Fruit fly (Drosophila melanogaster) S2 (cell line): ENCODE data around the gene CG6696.

Source experiments
- CG8478 ChIP-seq: fragments of >200 bp; optimal IDR thresholded peaks from 2 replicates; lab custom pipeline; 2018
- CTCF ChIP-seq, 2 experiments: fragments of >200 bp; optimal IDR thresholded peaks; 2 replicates each; lab custom pipeline; 2018

CG6696 gene

DNA sequence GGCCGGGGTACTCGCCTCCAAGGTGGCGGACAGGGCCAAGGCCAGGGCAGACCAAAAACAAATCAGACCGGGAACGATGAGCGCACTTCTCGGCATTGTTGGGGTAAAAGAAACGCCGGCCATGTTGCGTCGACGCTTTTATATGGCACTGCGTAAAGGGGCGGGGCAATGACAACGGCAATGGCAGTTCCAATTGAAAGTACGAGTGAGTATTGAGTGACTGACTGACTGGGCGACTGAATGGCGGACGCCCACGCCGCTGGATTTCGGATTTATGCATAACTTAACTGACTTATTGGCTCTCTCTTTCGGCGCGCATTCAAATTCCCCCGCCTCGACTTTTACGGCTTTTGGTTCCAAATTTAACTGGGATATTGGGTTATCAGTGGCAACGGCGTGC, at the start of gene CG6696:
TSS of gene CG6696 (minus strand) at position 101 of the 400 bp plus-strand sequence.
- TF ChIP-seq CTCF (optimal IDR thresholded peaks at IDR 0.05; lab: Kevin White, UChicago) = no peak

DNA sequence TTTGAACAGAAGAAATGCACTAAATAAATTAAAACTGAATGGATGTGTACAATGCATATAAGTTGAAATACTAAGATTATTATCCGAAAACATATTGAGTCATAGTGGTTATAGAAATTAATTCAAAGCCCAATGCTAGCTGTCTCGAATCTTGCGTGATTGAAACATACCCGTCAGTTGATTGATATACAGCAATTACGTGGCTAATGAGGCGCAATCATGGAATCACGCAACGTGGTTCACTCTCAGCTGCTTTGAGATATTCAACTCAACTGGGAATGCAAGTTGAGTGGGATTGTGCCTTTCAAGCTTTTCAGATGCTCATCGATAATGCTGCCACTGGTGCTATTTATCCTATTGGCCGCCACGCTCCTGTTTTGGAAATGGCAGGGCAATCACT, 47.6 kb upstream of the CG6696 start, which contains the start of gene Cyp308a1:
TSS of gene Cyp308a1 (plus strand) at position 301 of the 400 bp plus-strand sequence.
- TF ChIP-seq CTCF (optimal IDR thresholded peaks at IDR 0.05; lab: Kevin White, UChicago) = no peak
- TF ChIP-seq CG8478 (lab: Kevin White, UChicago) = no peak

DNA sequence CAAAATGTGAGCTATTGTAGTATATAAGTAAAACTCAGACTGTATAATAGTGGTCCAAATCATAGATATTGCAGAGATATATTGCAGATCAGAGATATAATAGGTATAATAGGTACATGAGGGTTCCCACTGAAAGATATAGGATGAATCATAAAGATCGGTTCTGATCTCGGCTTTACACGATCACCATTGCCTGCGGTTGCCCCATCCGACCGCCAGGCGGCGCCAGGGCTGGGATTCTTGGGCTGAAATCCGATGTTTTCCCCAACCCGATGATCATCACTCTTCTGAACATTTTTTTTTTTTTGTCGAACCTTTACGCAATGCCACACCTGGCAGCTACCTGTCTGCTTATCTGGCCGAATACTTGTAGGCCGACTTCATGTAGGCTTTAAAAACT, 41.9 kb upstream of the CG6696 start:
- peak; percentile 90 to 92 for TF ChIP-seq CTCF (optimal IDR thresholded peaks at IDR 0.05; lab: Kevin White, UChicago)
- TF ChIP-seq CG8478 (lab: Kevin White, UChicago) = no peak

DNA sequence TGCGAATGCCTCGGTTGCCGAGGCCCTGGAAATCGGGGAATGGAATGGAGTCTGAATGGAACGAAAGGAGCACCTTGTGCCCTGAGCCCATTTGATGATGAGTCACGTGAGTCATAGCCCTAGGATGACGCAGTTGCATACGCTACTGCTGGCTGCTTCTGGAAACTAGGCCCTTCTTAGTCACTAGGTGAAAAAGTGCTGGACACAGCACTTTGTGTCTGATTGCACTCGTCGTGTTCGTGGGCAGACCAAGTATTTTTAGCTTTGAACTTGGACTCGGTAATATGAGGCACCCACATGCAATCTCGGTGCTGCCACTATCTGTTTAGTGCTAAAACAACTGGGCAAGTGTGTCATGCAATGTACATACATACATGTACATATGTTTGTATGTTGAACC, 40.3 kb upstream of the CG6696 start:
- TF ChIP-seq CG8478 (lab: Kevin White, UChicago) (no peak), CTCF (optimal IDR thresholded peaks at IDR 0.05; lab: Kevin White, UChicago) (no peak)

DNA sequence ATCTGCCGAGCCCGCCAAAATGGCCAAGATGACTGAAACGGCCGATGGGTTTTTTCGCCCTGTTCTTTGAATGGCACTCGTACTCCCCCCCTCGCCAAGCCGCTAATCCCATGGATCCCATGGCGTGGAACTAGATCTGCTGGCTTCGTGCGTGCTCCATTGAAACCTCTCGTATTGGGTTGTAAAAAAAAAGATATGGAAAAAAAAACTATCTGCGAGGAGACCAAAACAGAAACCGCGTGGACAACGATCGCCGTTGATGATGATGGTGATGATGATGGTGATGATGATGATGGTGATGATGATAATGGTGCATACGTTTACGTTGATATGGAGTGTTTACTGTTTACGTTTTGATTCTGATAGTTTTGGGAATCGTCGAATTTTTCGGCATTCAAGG, 39.8 kb upstream of the CG6696 start:
- TF ChIP-seq CG8478 (lab: Kevin White, UChicago) (no peak), CTCF (optimal IDR thresholded peaks at IDR 0.05; lab: Kevin White, UChicago) (no peak)

DNA sequence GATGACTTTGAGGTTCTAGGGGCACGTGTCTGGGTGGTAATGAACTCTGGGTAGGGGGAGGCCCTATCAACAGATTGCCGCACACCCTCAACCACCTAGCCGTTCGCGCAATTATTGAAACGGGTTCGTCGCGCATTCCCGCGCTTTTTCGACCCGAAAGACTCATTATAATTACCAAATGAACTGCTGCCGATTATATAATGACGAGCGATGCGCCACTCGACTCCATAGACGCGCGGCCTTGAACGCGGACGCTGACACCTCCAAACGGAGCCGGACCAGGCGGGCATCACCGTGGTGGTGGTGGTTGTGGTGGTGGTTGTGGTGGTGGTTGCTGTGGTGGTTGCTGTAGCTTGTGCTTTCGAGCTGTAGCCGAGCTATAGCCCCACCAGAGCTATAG, 38.6 kb upstream of the CG6696 start:
- no peak for TF ChIP-seq CTCF (optimal IDR thresholded peaks at IDR 0.05; lab: Kevin White, UChicago)
- no peak for TF ChIP-seq CG8478 (lab: Kevin White, UChicago)

DNA sequence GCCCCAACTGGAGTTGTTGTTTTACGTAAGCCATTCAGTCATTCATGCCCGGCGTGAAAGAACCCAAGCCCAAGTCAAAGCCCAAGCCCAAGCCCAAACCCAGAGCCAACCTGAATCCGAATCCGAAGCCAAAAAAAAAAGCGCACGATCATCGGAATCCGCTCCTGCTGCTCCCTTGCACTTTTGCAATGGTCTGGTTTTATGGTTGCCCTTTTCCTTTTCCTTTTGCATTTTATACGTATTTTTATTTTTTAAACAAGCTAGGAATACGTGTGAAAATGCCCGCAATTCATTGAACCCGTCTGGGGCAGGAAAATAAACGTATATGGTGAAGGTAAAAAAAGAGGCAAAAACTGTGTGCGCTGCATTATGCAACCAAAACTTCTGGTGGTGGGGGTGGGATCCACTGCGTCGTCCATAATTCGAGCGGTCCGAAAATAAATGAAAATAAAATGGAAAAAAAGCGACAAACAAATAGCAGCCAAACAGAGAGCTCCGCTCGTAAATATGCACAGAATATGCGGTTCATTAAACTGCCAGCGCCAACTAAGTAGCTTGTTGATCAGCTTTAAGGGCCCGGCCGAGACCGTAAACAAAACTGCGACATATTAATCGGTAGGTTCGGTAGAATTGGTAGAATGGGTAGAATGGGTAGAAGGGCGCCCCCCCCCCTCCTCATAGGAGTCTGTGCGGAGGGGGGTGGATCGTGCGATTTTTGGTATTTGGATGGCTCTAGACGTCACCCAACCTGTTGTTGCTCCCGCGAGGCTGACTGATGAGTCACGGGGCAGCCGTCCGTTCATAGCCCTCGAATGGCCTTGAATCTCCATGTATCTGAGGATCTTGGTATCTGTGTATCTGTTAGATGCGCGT, 37.6 kb upstream of the CG6696 start:
- TF ChIP-seq CG8478 (lab: Kevin White, UChicago) (no peak), CTCF (optimal IDR thresholded peaks at IDR 0.05; lab: Kevin White, UChicago) (no peak)

DNA sequence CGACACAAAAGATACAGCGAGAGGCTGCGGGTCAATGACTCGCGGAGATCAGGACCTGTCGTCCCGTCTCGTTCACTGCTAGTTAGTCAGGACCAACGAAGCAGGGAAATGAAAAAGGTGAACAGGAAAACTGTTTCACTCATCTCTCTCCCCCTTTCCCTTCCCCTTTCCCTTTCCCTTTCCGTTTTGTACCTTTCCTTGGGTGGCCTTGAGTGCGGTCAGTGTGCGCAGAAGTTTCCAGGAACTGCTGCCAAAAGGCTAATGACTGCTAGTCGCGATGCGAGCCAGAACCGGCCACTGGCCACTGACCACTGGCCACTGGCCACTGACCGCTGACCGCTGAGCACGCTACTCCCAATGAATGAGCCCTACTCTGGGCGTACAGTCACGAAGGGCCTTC, 33.6 kb upstream of the CG6696 start:
- TF ChIP-seq CG8478 (lab: Kevin White, UChicago) (no peak), CTCF (optimal IDR thresholded peaks at IDR 0.05; lab: Kevin White, UChicago) (no peak)

DNA sequence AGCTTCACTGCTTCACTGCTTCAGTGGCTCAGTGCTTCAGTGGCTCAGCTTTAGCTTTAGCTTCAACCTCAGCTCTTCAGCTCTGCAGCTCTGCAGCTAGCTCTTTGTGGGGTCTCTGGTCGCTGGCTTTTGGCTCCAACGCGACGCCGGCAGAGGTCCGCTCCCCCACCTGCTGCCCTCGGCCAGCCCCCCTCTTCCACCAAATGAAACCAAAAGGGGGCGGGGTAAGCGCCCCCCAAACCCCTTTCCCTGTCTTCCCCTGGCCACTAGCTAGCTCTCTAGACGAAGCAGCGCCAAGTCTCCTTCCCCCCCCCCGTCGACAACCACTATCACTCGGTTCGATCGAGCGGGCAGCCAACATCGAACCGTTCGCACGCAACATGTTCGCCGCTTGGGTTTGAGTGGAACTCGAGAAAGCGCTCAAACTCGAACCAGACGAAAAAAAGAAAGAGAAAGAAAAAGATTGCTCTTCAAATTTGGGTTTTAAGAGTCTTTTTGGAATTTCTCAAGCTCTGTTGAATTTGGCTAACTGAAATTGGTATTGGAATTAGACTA, 31.1 kb upstream of the CG6696 start, which contains the start of gene Cyp18a1:
TSS of gene Cyp18a1 (minus strand) at position 95 of the 555 bp plus-strand sequence.
- no peak for TF ChIP-seq CTCF (optimal IDR thresholded peaks at IDR 0.05; lab: Kevin White, UChicago)
- TF ChIP-seq CG8478 (lab: Kevin White, UChicago) = no peak

DNA sequence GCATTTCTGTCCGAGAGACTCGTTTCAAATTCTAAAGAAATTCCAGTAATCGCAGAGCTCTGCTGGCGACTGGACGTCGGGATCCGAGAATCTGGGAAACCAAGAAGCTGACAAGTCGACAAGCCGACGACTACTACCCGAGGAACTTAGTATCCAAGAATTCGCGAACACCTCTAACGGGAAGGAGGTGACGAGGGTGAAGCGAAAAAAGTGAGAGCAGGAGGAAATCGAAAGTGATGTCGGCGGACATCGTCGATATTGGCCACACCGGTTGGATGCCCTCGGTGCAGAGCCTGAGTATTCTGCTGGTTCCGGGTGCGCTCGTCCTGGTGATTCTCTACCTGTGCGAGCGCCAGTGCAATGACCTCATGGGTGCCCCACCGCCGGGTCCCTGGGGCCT, 23.8 kb upstream of the CG6696 start, which contains the start of gene phtm:
TSS of gene phtm (plus strand) at position 41 of the 400 bp plus-strand sequence.
- TF ChIP-seq CG8478 (lab: Kevin White, UChicago) (no peak), CTCF (optimal IDR thresholded peaks at IDR 0.05; lab: Kevin White, UChicago) (no peak)

DNA sequence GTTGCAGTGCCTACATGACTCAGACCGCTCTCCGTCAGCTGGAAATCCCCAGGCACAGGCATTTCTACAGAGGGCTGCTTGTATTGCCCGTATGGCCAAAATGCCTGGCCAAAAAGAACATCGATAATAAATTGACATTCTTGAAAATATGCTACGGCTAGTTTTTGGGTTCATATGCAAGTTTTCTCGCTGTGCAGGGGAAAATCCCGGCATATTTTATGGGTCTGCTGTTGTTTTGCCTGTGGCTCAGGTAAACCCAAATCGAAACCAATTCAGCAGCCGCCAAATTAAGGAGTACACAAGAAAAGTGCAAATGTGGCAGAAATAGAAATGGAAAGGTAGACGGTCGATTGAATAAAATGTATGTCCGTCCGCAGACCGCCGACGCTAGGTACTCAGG, 23.0 kb upstream of the CG6696 start:
- TF ChIP-seq CTCF (optimal IDR thresholded peaks at IDR 0.05; lab: Kevin White, UChicago) (no peak), CG8478 (lab: Kevin White, UChicago) (no peak)

DNA sequence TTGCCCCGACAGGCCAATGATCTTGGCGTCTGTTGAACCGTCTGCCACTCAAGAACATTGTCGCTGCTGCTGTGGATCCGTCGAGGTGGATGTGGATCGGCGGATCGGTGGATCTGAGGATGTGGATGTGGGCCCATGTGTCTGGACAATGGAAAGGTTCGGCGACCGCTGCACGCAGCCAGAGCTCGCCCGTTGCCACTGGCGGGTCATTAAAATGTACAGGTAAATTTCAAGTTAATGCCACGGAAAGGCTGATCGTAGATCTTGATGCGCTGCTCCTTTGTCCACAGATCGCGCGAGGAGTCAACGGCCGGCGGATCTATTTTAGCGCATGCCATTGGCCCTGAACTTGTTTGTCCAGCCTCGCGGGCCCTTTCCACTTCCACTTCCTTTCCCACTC, 22.6 kb upstream of the CG6696 start:
- no peak for TF ChIP-seq CG8478 (lab: Kevin White, UChicago)
- TF ChIP-seq CTCF (optimal IDR thresholded peaks at IDR 0.05; lab: Kevin White, UChicago) = no peak

DNA sequence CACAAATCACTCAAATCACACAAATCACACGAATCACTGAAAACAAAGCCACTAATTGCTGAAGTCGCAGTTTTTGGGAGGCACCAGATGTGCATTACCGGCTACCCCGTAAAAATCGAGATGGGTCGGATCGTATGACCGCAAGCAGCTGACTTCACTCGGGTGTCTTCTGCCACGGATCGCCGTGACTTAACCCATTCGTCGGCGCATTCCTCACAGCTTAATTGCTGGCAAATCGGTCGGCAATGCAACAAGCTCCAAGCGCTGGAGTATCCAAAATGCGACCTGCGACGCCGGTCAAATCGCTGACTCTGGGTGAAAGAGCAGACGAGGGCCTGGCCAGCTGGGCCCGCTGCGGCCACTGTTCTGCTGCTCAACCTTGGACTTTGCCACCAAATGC, 20.9 kb upstream of the CG6696 start:
- TF ChIP-seq CTCF (optimal IDR thresholded peaks at IDR 0.05; lab: Kevin White, UChicago) (no peak), CG8478 (lab: Kevin White, UChicago) (no peak)

DNA sequence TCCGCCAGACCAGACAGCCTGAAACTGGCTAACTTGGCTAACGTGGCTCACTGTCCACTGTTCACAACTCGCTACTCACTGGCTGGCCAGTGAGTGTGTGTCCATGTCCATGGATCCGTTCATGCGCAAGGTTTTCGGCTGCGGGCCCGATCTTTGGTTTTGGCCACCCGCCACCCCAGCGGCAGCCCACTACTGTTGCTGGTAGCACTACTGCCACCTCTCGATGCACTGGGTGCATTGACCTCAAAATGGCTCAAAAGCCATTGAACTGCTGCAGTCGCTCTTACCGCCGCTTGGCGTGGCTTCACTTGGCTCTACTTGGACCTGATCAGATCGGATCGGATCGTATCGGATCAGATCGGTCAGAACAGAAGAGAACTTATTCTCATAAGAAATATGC, 19.5 kb upstream of the CG6696 start:
- no peak for TF ChIP-seq CTCF (optimal IDR thresholded peaks at IDR 0.05; lab: Kevin White, UChicago)
- TF ChIP-seq CG8478 (lab: Kevin White, UChicago) = no peak

DNA sequence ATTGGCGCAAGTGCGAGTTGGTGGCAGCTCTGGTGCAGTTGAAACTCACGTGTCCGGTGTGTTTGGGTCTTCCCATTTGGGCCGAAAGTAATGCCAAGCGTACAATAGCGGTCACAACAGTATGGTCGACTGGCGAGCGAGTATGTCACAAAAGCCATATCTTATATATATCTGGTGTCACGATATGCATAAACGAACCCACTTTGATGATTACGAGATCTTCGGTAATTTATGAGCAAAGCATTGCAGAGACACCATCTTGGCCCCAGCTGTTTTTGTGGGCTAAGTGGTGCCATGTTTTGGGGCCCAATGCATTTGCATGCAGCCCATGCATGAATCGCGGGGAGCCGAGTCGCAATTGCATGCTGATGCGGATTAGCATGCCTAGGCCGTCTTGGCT, 16.9 kb upstream of the CG6696 start:
- TF ChIP-seq CG8478 (lab: Kevin White, UChicago) (no peak), CTCF (optimal IDR thresholded peaks at IDR 0.05; lab: Kevin White, UChicago) (no peak)
